Worm (Caenorhabditis elegans) whole organism, young adult: ENCODE data around the gene sto-4.

Source experiments
- F22D6.2 ChIP-seq: sonication (generic microtip); optimal IDR thresholded peaks from 2 replicates; lab custom pipeline; 2016; ENCODE audit warnings: mild to moderate bottlenecking, missing genetic modification characterization, missing compliant biosample characterization
- attf-6 ChIP-seq: fragments of 200-800 bp; sonication (Bioruptor generic); IDR thresholded peaks from 2 replicates; pipeline ENCODE4 v1.3.6; 2022; ENCODE audit warnings: missing genetic modification reagents, missing genetic modification characterization, missing compliant biosample characterization
- bed-2 ChIP-seq: fragments of 200-800 bp; sonication (Bioruptor generic); IDR thresholded peaks from 2 replicates; pipeline ENCODE4 v1.3.6; 2022; ENCODE audit warnings: missing genetic modification reagents, missing genetic modification characterization, missing compliant biosample characterization
- egl-18 ChIP-seq: fragments of 200-800 bp; sonication (Bioruptor generic); IDR thresholded peaks from 2 replicates; pipeline ENCODE4 v1.3.6; 2022; ENCODE audit warnings: missing genetic modification reagents, missing genetic modification characterization, missing compliant biosample characterization
- lag-1 ChIP-seq: fragments of 200-800 bp; sonication (Bioruptor generic); IDR thresholded peaks from 2 replicates; pipeline ENCODE4 v1.3.6; 2022; ENCODE audit warnings: missing genetic modification reagents, missing genetic modification characterization, missing compliant biosample characterization
- lir-1 ChIP-seq: fragments of 200-800 bp; sonication (Bioruptor generic); conservative IDR thresholded peaks from 2 replicates; pipeline ENCODE4 v1.3.6; 2022; ENCODE audit warnings: missing genetic modification reagents, missing genetic modification characterization, missing compliant biosample characterization
- unc-62 ChIP-seq: fragments of 150-350 bp; optimal IDR thresholded peaks from 2 replicates; lab custom pipeline; 2014; ENCODE audit warnings: missing biosample characterization, missing genetic modification reagents, missing genetic modification characterization

ce11 chrX:11684261-11684660 is 40.3 kb downstream of the sto-4 start, which contains the start of gene hnd-1:
- TF ChIP-seq attf-6 (GFP tag; lab: Robert Waterston, UW) = no peak
- TF ChIP-seq unc-62 = no peak
- TF ChIP-seq bed-2 (GFP tag; lab: Robert Waterston, UW) = no peak
- no peak for TF ChIP-seq egl-18 (GFP tag; lab: Robert Waterston, UW)
- TF ChIP-seq lag-1 (GFP tag; lab: Robert Waterston, UW) = no peak
- TF ChIP-seq lir-1 (GFP tag; lab: Robert Waterston, UW) = no peak
- TF ChIP-seq F22D6.2 = no peak
